Fruit fly (Drosophila melanogaster): Measurements from ENCODE around the gene CG10311.

dm6 chr3R:16325192-16325591, 31.6 kb downstream of the CG10311 start, which contains the start of gene CG17929:
- TF ChIP-seq Sin3A (optimal IDR thresholded peaks at IDR 0.05) (no peak), Myc (optimal IDR thresholded peaks at IDR 0.05) (no peak), psq (optimal IDR thresholded peaks at IDR 0.05) (no peak), insv (optimal IDR thresholded peaks at IDR 0.05) (no peak), ttk (optimal IDR thresholded peaks at IDR 0.05) (no peak), h (optimal IDR thresholded peaks at IDR 0.05) (no peak)

All from Kc167 (cell line).